Worm (Caenorhabditis elegans): ENCODE measurements around the gene mut-15.

ce11 chrV:14955676-14956075 lies 46.7 kb upstream of the mut-15 start, which contains the start of gene F02D8.9:
- TF ChIP-seq lin-39 (tag; optimal IDR thresholded peaks at IDR 0.05) (no peak), nhr-28 (tag; optimal IDR thresholded peaks at IDR 0.05) (no peak), mes-2 (tag; optimal IDR thresholded peaks at IDR 0.05; ENCODE audit: poor library complexity, severe bottlenecking) (no peak), daf-12 (tag; optimal IDR thresholded peaks at IDR 0.05) (no peak), lin-13 (GFP tag; optimal IDR thresholded peaks at IDR 0.05) (no peak), lin-15B (tag; optimal IDR thresholded peaks at IDR 0.05) (no peak), ztf-11 (tag; optimal IDR thresholded peaks at IDR 0.05) (no peak), ceh-82 (tag; optimal IDR thresholded peaks at IDR 0.05) (no peak), ceh-62 (tag; optimal IDR thresholded peaks at IDR 0.05) (no peak), tag-97 (GFP tag; IDR thresholded peaks at IDR 0.05) (no peak), F37D6.2 (tag; optimal IDR thresholded peaks at IDR 0.05) (no peak), egl-27 (tag; optimal IDR thresholded peaks at IDR 0.05) (no peak), zag-1 (tag; optimal IDR thresholded peaks at IDR 0.05) (no peak)

Measured in whole organism, L4 larva.